Worm (Caenorhabditis elegans) whole organism, L3 larva: Measurements from ENCODE around the gene F28F9.2.

Experiments
- R02D3.7 ChIP-seq: fragments of 150-350 bp; optimal IDR thresholded peaks from 2 replicates; lab custom pipeline; 2014; ENCODE audit warnings: missing biosample characterization, missing genetic modification characterization
- zag-1 ChIP-seq: fragments of 150-350 bp; optimal IDR thresholded peaks from 2 replicates; lab custom pipeline; 2014; ENCODE audit warnings: missing biosample characterization, missing genetic modification characterization

- TF ChIP-seq zag-1 (tag; lab: Kevin White, UChicago): no peak
- TF ChIP-seq R02D3.7 (tag; lab: Kevin White, UChicago): no peak
Measured at ce11 chrIV:3805219-3805618, 34.3 kb upstream of the F28F9.2 start, which contains the start of gene fbxc-47.
